Worm (Caenorhabditis elegans) whole organism, L2 larva: ENCODE results near the gene M162.7.

Experiments used
- F13H6.1 ChIP-seq: sonication (generic microtip); optimal IDR thresholded peaks from 2 replicates; lab custom pipeline; 2016; ENCODE audit warnings: missing genetic modification characterization, missing compliant biosample characterization
- R02D3.7 ChIP-seq: fragments of 150-350 bp; optimal IDR thresholded peaks from 2 replicates; lab custom pipeline; 2014; ENCODE audit warnings: missing biosample characterization, missing genetic modification characterization
- Y55F3AM.14 ChIP-seq: fragments of 200-800 bp; sonication (Bioruptor generic); optimal IDR thresholded peaks from 2 replicates; lab custom pipeline; 2018; ENCODE audit warnings: mild to moderate bottlenecking, missing genetic modification characterization, missing compliant biosample characterization
- ZK546.5 ChIP-seq: sonication (generic microtip); optimal IDR thresholded peaks from 2 replicates; lab custom pipeline; 2017; ENCODE audit warnings: missing biosample characterization, missing genetic modification characterization
- aly-2 ChIP-seq: fragments of 150-350 bp; optimal IDR thresholded peaks from 2 replicates; lab custom pipeline; 2014; ENCODE audit warnings: missing biosample characterization, missing genetic modification characterization
- ama-1 ChIP-seq: fragments of 150-350 bp; optimal IDR thresholded peaks from 2 replicates; lab custom pipeline; 2018; ENCODE audit warnings: inconsistent platforms
- blmp-1 ChIP-seq: sonication (generic microtip); optimal IDR thresholded peaks from 2 replicates; lab custom pipeline; 2017; ENCODE audit warnings: missing genetic modification characterization, mild to moderate bottlenecking, missing compliant biosample characterization, antibody characterized with exemption, moderate library complexity; ENCODE audit not compliant: insufficient read depth
- ceh-16 ChIP-seq: fragments of 150-350 bp; optimal IDR thresholded peaks from 2 replicates; lab custom pipeline; 2014; ENCODE audit warnings: missing biosample characterization, missing genetic modification characterization
- ceh-82 ChIP-seq: fragments of 150-350 bp; optimal IDR thresholded peaks from 2 replicates; lab custom pipeline; 2014; ENCODE audit warnings: missing biosample characterization, missing genetic modification characterization
- crh-2 ChIP-seq: sonication (generic microtip); optimal IDR thresholded peaks from 2 replicates; lab custom pipeline; 2017; ENCODE audit warnings: missing biosample characterization, missing genetic modification characterization
- elt-1 ChIP-seq: fragments of 150-350 bp; optimal IDR thresholded peaks from 2 replicates; lab custom pipeline; 2014; ENCODE audit warnings: missing biosample characterization, missing genetic modification characterization
- elt-3 ChIP-seq: sonication (generic microtip); optimal IDR thresholded peaks from 2 replicates; lab custom pipeline; 2017; ENCODE audit warnings: missing biosample characterization, missing genetic modification characterization
- fos-1 ChIP-seq: fragments of 150-350 bp; optimal IDR thresholded peaks from 2 replicates; lab custom pipeline; 2014; ENCODE audit warnings: missing biosample characterization, missing genetic modification characterization
- lin-11 ChIP-seq: fragments of 150-350 bp; sonication (generic microtip); optimal IDR thresholded peaks from 2 replicates; lab custom pipeline; 2014; ENCODE audit warnings: missing biosample characterization, missing genetic modification characterization, inconsistent platforms, mixed read lengths
- lin-13 ChIP-seq: fragments of 150-350 bp; optimal IDR thresholded peaks from 2 replicates; lab custom pipeline; 2014; ENCODE audit warnings: missing biosample characterization, missing genetic modification reagents, missing genetic modification characterization
- lsy-2 ChIP-seq, 2 experiments: fragments of 150-350 bp in 1 of 2; sonication (generic microtip) in 1 of 2; optimal IDR thresholded peaks; 2 replicates each; lab custom pipeline; 2014 to 2017; ENCODE audit warnings: missing biosample characterization in 2 of 2, missing genetic modification characterization in 2 of 2
- mbf-1 ChIP-seq: sonication (generic microtip); optimal IDR thresholded peaks from 2 replicates; lab custom pipeline; 2017; ENCODE audit warnings: missing biosample characterization, missing genetic modification characterization
- mdl-1 ChIP-seq, 2 experiments: fragments of 150-350 bp in 1 of 2; sonication (generic microtip) in 1 of 2; optimal IDR thresholded peaks; 2 replicates each; lab custom pipeline; 2017; ENCODE audit warnings: missing biosample characterization in 2 of 2, missing genetic modification characterization in 2 of 2
- nhr-11 ChIP-seq: fragments of 150-350 bp; optimal IDR thresholded peaks from 2 replicates; lab custom pipeline; 2014; ENCODE audit warnings: missing biosample characterization, missing genetic modification characterization
- nhr-21 ChIP-seq: fragments of 150-350 bp; optimal IDR thresholded peaks from 2 replicates; lab custom pipeline; 2014; ENCODE audit warnings: missing biosample characterization, missing genetic modification characterization
- nhr-23 ChIP-seq: fragments of 150-350 bp; optimal IDR thresholded peaks from 2 replicates; lab custom pipeline; 2014; ENCODE audit warnings: missing biosample characterization, missing genetic modification reagents, missing genetic modification characterization
- nhr-237 ChIP-seq: fragments of 150-350 bp; optimal IDR thresholded peaks from 2 replicates; lab custom pipeline; 2014; ENCODE audit warnings: missing biosample characterization, missing genetic modification characterization
- nhr-77 ChIP-seq: fragments of 150-350 bp; optimal IDR thresholded peaks from 2 replicates; lab custom pipeline; 2014; ENCODE audit warnings: missing biosample characterization, missing genetic modification characterization
- peb-1 ChIP-seq: fragments of 150-350 bp; optimal IDR thresholded peaks from 2 replicates; lab custom pipeline; 2014; ENCODE audit warnings: missing biosample characterization, missing genetic modification characterization
- sma-9 ChIP-seq, 2 experiments: fragments of 150-350 bp in 1 of 2; sonication (generic microtip) in 1 of 2; optimal IDR thresholded peaks; 2 replicates each; lab custom pipeline; 2014 to 2016; ENCODE audit warnings: missing genetic modification characterization in 2 of 2, mild to moderate bottlenecking in 1 of 2, missing biosample characterization in 1 of 2, missing compliant biosample characterization in 1 of 2, missing genetic modification reagents in 1 of 2, moderate library complexity in 1 of 2
- snpc-4 ChIP-seq: fragments of 150-350 bp; optimal IDR thresholded peaks from 2 replicates; lab custom pipeline; 2014; ENCODE audit warnings: missing biosample characterization, missing genetic modification characterization
- unc-62 ChIP-seq: fragments of 150-350 bp; optimal IDR thresholded peaks from 2 replicates; lab custom pipeline; 2014; ENCODE audit warnings: missing biosample characterization, missing genetic modification reagents, missing genetic modification characterization
- ztf-1 ChIP-seq: fragments of 200-800 bp; sonication (Bioruptor generic); conservative IDR thresholded peaks from 2 replicates; pipeline ENCODE4 v1.3.6; 2022; ENCODE audit warnings: missing genetic modification characterization, missing compliant biosample characterization
- ztf-4 ChIP-seq: fragments of 150-350 bp; optimal IDR thresholded peaks from 2 replicates; lab custom pipeline; 2014; ENCODE audit warnings: missing biosample characterization, missing genetic modification characterization

Gene M162.7

DNA sequence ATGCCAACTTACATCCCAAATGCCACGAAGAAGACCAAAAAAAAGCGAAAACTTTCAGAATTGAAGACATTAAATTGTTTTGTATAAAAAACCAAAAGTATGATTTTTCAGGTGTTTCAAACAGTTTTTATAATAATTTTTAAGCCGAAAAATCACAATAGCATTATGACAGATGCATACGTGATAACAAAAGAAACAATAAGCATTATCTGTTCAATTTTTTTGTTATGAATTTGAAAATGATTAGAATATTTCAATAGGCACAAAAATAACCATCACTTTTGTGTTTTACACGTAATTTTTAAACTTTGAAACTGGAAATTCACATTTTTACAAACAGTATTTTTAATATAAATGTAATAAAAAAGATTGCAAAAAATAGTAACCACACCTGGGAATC is 27.3 kb upstream of the M162.7 start, which contains the start of gene Y116F11B.17:
Y116F11B.17 (minus strand) TSS at position 101 of the 400 bp plus-strand sequence.
- TF ChIP-seq blmp-1 (tag; lab: Kevin White, UChicago) (no peak), peb-1 (tag; lab: Kevin White, UChicago) (no peak)

- no peak for TF ChIP-seq crh-2
- TF ChIP-seq nhr-23 (tag; lab: Kevin White, UChicago), result no peak
- no peak for TF ChIP-seq unc-62
- TF ChIP-seq nhr-11 (tag; lab: Kevin White, UChicago), result no peak
- no peak for TF ChIP-seq lin-11
- TF ChIP-seq F13H6.1, result no peak
- TF ChIP-seq, all 48 proteins: peak for 0
These were observed 25.3 kb upstream of the M162.7 start for ce11 chrV:19820178-19820577.

DNA sequence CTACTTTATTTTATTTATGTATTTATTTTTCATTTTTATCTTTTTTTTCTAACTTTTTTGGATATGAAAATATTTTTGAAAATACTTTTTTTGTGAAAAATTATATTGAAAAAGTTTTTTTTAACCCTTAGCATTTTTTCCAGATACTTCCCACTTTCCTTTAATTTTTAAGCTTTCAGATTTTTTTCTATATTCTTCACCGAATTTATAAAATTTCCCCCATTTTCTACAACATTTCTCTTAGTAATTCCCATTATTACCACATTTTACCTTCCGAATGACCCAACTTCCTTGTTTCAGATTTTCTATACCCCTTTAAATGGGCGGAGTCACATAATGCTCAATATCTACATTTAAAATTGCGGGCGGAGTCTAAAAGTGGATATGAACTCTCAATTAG is 20.0 kb upstream of the M162.7 start, which contains the start of gene daf-28:
daf-28 (plus strand) TSS at position 301 of the 400 bp plus-strand sequence.
- TF ChIP-seq nhr-11 (tag; lab: Kevin White, UChicago) (no peak), crh-2 (no peak), fos-1 (tag; lab: Kevin White, UChicago) (no peak), ama-1 (lab: Kevin White, UChicago) (no peak), ceh-16 (tag; lab: Kevin White, UChicago) (no peak), aly-2 (no peak), mbf-1 (tag; lab: Kevin White, UChicago) (no peak)

ce11 chrV:19805548-19805947 is 10.7 kb upstream of the M162.7 start:
- TF ChIP-seq lin-13 (GFP tag; lab: Kevin White, UChicago) (no peak), mbf-1 (tag; lab: Kevin White, UChicago) (no peak), fos-1 (tag; lab: Kevin White, UChicago) (no peak), snpc-4 (no peak), R02D3.7 (no peak), nhr-77 (tag; lab: Kevin White, UChicago) (no peak), Y55F3AM.14 (no peak), ZK546.5 (no peak), nhr-11 (tag; lab: Kevin White, UChicago) (no peak), nhr-237 (tag; lab: Kevin White, UChicago) (no peak), elt-1 (tag; lab: Kevin White, UChicago) (no peak), ztf-1 (GFP tag; lab: Robert Waterston, UW) (no peak), nhr-21 (tag; lab: Kevin White, UChicago) (no peak)
- TF ChIP-seq, all 48 proteins: peak for 0

- TF ChIP-seq ztf-4 (tag; lab: Kevin White, UChicago) (no peak), peb-1 (tag; lab: Kevin White, UChicago) (no peak), R02D3.7 (no peak)
These were observed 8.0 kb upstream of the M162.7 start for ce11 chrV:19802797-19803196.

- TF ChIP-seq mdl-1 (tag; optimal IDR thresholded peaks at IDR 0.05; lab: Kevin White, UChicago) (no peak), lin-11 (no peak), F13H6.1 (no peak), Y55F3AM.14 (no peak)
These were observed 6.2 kb upstream of the M162.7 start, which contains the start of gene Y116F11B.2 for ce11 chrV:19801033-19801432. TSS of gene Y116F11B.2 (minus strand) at chrV:19801133.

- TF ChIP-seq ceh-16 (tag; lab: Kevin White, UChicago) (no peak), elt-3 (tag; lab: Kevin White, UChicago) (no peak), sma-9 (GFP tag; optimal IDR thresholded peaks at IDR 0.05; lab: Kevin White, UChicago) (no peak), sma-9 (tag; optimal IDR thresholded peaks at IDR 0.05; lab: Kevin White, UChicago) (no peak), lsy-2 (tag; optimal IDR thresholded peaks at IDR 0.05; lab: Kevin White, UChicago) (no peak), elt-1 (tag; lab: Kevin White, UChicago) (no peak)
These were observed 4.6 kb downstream of the M162.7 start for ce11 chrV:19790248-19790647.

DNA sequence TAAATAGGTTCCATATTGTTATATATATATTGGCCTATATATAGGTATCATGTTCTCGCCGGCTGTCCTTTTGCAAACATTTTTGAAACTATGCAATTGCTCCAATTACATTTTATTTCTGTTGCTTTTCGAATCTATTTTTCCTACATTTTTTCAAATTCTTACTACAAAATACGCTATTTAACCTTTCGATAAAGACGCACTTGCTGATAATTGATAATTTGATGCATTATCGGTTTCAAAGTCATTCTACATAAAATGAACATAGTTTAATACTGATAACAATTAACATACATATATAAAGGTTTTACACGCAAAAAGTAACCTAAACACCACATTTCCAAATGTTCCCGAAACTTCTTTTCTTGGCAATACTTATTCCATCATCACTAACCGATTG is 6.5 kb downstream of the M162.7 start, which contains the start of gene clec-258:
clec-258 (plus strand) TSS at position 81 of the 400 bp plus-strand sequence.
- TF ChIP-seq fos-1 (tag; lab: Kevin White, UChicago) (peak; percentile 72), ceh-82 (no peak)
